Fruit fly (Drosophila melanogaster): ENCODE results near the gene CG5800.

The CG5800 gene

dm6 chrX:17651216-17651997 is 15.3 kb downstream of the CG5800 start:
- TF ChIP-seq sr (GFP tag; IDR thresholded peaks at IDR 0.05) (peak; percentile 77), CG8765 (GFP tag; IDR thresholded peaks at IDR 0.05) (no peak), Trl (optimal IDR thresholded peaks at IDR 0.05) (peak; percentile 57 to 89), Trl (GFP tag; optimal IDR thresholded peaks at IDR 0.05) (no peak), CG6765 (GFP tag; optimal IDR thresholded peaks at IDR 0.05) (no peak), CG15479 (GFP tag; optimal IDR thresholded peaks at IDR 0.05) (peak; percentile 90), H2.0 (GFP tag; IDR thresholded peaks at IDR 0.05) (no peak), yki (optimal IDR thresholded peaks at IDR 0.05) (peak; percentile 58), CG4360 (GFP tag; IDR thresholded peaks at IDR 0.05) (peak; percentile 96), CG10321 (GFP tag; IDR thresholded peaks at IDR 0.05) (peak; percentile 88; the same call in 1 of the 2 replicates), vnd (GFP tag; IDR thresholded peaks at IDR 0.05; ENCODE audit: partially characterized antibody) (no peak), CG14860 (GFP tag; IDR thresholded peaks at IDR 0.05; ENCODE audit: partially characterized antibody) (no peak), z (GFP tag; IDR thresholded peaks at IDR 0.05) (peak; percentile 80), Adf1 (GFP tag; IDR thresholded peaks at IDR 0.05) (0 out of 2 replicates have a peak, but pooled peaks have one; percentile 21), nom (GFP tag; optimal IDR thresholded peaks at IDR 0.05) (peak; percentile 38), Ets65A (GFP tag) (peak; percentile 42), phol (tag; optimal IDR thresholded peaks at IDR 0.05) (no peak), CG9876 (GFP tag; optimal IDR thresholded peaks at IDR 0.05) (no peak), ewg (GFP tag; optimal IDR thresholded peaks at IDR 0.05) (peak; percentile 19), twi (tag; optimal IDR thresholded peaks at IDR 0.05) (peak; percentile 42), CG10959 (GFP tag; IDR thresholded peaks at IDR 0.05) (no peak), Pdp1 (GFP tag; optimal IDR thresholded peaks at IDR 0.05) (peak in 1 of 2 experiments; percentile 10)

dm6 chrX:17651998-17652738 is 16.1 kb downstream of the CG5800 start, which contains the start of gene RhoGAPp190:
TSS of gene RhoGAPp190 (minus strand) at chrX:17652562.
- TF ChIP-seq hb (GFP tag; IDR thresholded peaks at IDR 0.05; ENCODE audit: partially characterized antibody) (peak; percentile 96), Dref (GFP tag; IDR thresholded peaks at IDR 0.05) (peak; percentile 99), BEAF-32 (GFP tag; optimal IDR thresholded peaks at IDR 0.05) (peak; percentile 82), HLH4C (GFP tag; IDR thresholded peaks at IDR 0.05; ENCODE audit: partially characterized antibody) (peak; percentile 98), pita (GFP tag; optimal IDR thresholded peaks at IDR 0.05) (peak; percentile 57), CG42726 (GFP tag; IDR thresholded peaks at IDR 0.05; ENCODE audit: partially characterized antibody) (peak; percentile 57; the same call in 1 of the 2 replicates), CG9727 (GFP tag; optimal IDR thresholded peaks at IDR 0.05) (no peak), D (optimal IDR thresholded peaks at IDR 0.05) (no peak), D (GFP tag; optimal IDR thresholded peaks at IDR 0.05) (no peak), Nf-YC (tag; optimal IDR thresholded peaks at IDR 0.05) (peak; percentile 28), Stat92E (GFP tag; optimal IDR thresholded peaks at IDR 0.05) (peak in 1 of 3 experiments; percentile 39), nom (GFP tag; optimal IDR thresholded peaks at IDR 0.05) (peak; percentile 11), cg (GFP tag; optimal IDR thresholded peaks at IDR 0.05) (peak; percentile 97), CG6683 (GFP tag; optimal IDR thresholded peaks at IDR 0.05) (no peak), ci (GFP tag; IDR thresholded peaks at IDR 0.05) (0 out of 3 replicates have a peak, but pooled peaks have one; percentile 22), Deaf1 (tag; optimal IDR thresholded peaks at IDR 0.05) (peak; percentile 51), CG8290 (GFP tag; optimal IDR thresholded peaks at IDR 0.05) (no peak), CG8290 (tag; optimal IDR thresholded peaks at IDR 0.05) (peak in 1 of 2 experiments; percentile 58), CG11093 (GFP tag; IDR thresholded peaks at IDR 0.05) (no peak), CG16813 (GFP tag; IDR thresholded peaks at IDR 0.05; ENCODE audit: partially characterized antibody) (peak; percentile 86), sob (GFP tag; IDR thresholded peaks at IDR 0.05) (peak; percentile 58; the same call in 1 of the 2 replicates), PHDP (tag; optimal IDR thresholded peaks at IDR 0.05) (peak; percentile 19), CG17829 (tag; optimal IDR thresholded peaks at IDR 0.05) (peak; percentile 39), CG7963 (GFP tag; IDR thresholded peaks at IDR 0.05; ENCODE audit: partially characterized antibody) (peak; percentile 96), Trl (optimal IDR thresholded peaks at IDR 0.05) (peak; percentile 90 to 92), Trl (GFP tag; optimal IDR thresholded peaks at IDR 0.05) (no peak), CG2116 (GFP tag; optimal IDR thresholded peaks at IDR 0.05) (peak; percentile 93), exex (tag; optimal IDR thresholded peaks at IDR 0.05) (peak; percentile 19)
